Worm (Caenorhabditis elegans) whole organism, young adult: ENCODE data around the gene glrx-21.

Experiments
- F37B4.10 ChIP-seq: fragments of 200-800 bp; sonication (Bioruptor generic); IDR thresholded peaks from 2 replicates; pipeline ENCODE4 v1.3.6; 2022; ENCODE audit warnings: missing genetic modification characterization, missing compliant biosample characterization
- F39B2.1 ChIP-seq: fragments of 200-800 bp; sonication (Bioruptor generic); IDR thresholded peaks from 2 replicates; pipeline ENCODE4 v1.3.6; 2022; ENCODE audit warnings: missing genetic modification reagents, missing genetic modification characterization, missing compliant biosample characterization
- F52B5.7 ChIP-seq: sonication (generic microtip); optimal IDR thresholded peaks from 2 replicates; lab custom pipeline; 2016; ENCODE audit warnings: mild to moderate bottlenecking, missing genetic modification characterization, missing compliant biosample characterization
- F57C9.4 ChIP-seq: sonication (generic microtip); optimal IDR thresholded peaks from 2 replicates; lab custom pipeline; 2017; ENCODE audit warnings: mild to moderate bottlenecking, missing genetic modification characterization, missing compliant biosample characterization
- K11D2.4 ChIP-seq: fragments of 200-800 bp; sonication (Bioruptor generic); IDR thresholded peaks from 2 replicates; pipeline ENCODE4 v1.3.6; 2022; ENCODE audit warnings: missing genetic modification reagents, missing genetic modification characterization, missing compliant biosample characterization
- K12H6.12 ChIP-seq: fragments of 200-800 bp; sonication (Bioruptor generic); optimal IDR thresholded peaks from 2 replicates; lab custom pipeline; 2018; ENCODE audit warnings: mild to moderate bottlenecking, missing genetic modification characterization, missing compliant biosample characterization
- bed-2 ChIP-seq: fragments of 200-800 bp; sonication (Bioruptor generic); IDR thresholded peaks from 2 replicates; pipeline ENCODE4 v1.3.6; 2022; ENCODE audit warnings: missing genetic modification reagents, missing genetic modification characterization, missing compliant biosample characterization
- cebp-1 ChIP-seq, 2 experiments: fragments of 200-800 bp in 1 of 2; sonication (Bioruptor generic) in 1 of 2; sonication (generic microtip) in 1 of 2; IDR thresholded peaks in 1 of 2; optimal IDR thresholded peaks in 1 of 2; 2 replicates each; pipeline versions ENCODE4 v1.3.6 to Lab custom; 2017 to 2022; ENCODE audit warnings: missing compliant biosample characterization in 2 of 2, missing genetic modification characterization in 2 of 2, mild to moderate bottlenecking in 1 of 2, missing genetic modification reagents in 1 of 2, moderate library complexity in 1 of 2
- ceh-79 ChIP-seq: sonication (generic microtip); optimal IDR thresholded peaks from 2 replicates; lab custom pipeline; 2017; ENCODE audit warnings: mild to moderate bottlenecking, missing genetic modification characterization, missing compliant biosample characterization
- dox-1 ChIP-seq: fragments of 200-800 bp; sonication (Bioruptor generic); IDR thresholded peaks from 2 replicates; pipeline ENCODE4 v1.3.6; 2022; ENCODE audit warnings: missing genetic modification reagents, missing genetic modification characterization, missing compliant biosample characterization
- dpff-1 ChIP-seq: sonication (generic microtip); optimal IDR thresholded peaks from 2 replicates; lab custom pipeline; 2017; ENCODE audit warnings: mild to moderate bottlenecking, missing genetic modification characterization, missing compliant biosample characterization
- ekl-4 ChIP-seq: fragments of 200-800 bp; sonication (Bioruptor generic); IDR thresholded peaks from 2 replicates; pipeline ENCODE4 v1.3.6; 2022; ENCODE audit warnings: missing genetic modification reagents, missing genetic modification characterization, missing compliant biosample characterization
- ets-4 ChIP-seq: fragments of 200-800 bp; sonication (Bioruptor generic); optimal IDR thresholded peaks from 2 replicates; lab custom pipeline; 2018; ENCODE audit warnings: mild to moderate bottlenecking, missing genetic modification characterization, missing compliant biosample characterization
- fkh-3 ChIP-seq: sonication (generic microtip); optimal IDR thresholded peaks from 2 replicates; lab custom pipeline; 2016; ENCODE audit warnings: mild to moderate bottlenecking, missing genetic modification characterization, missing compliant biosample characterization
- hmg-20 ChIP-seq: fragments of 200-800 bp; sonication (Bioruptor generic); IDR thresholded peaks from 2 replicates; pipeline ENCODE4 v1.3.6; 2022; ENCODE audit warnings: missing genetic modification reagents, missing genetic modification characterization, missing compliant biosample characterization
- hrde-1 ChIP-seq: sonication (generic microtip); optimal IDR thresholded peaks from 2 replicates; lab custom pipeline; 2016; ENCODE audit warnings: missing genetic modification characterization, mild to moderate bottlenecking, missing compliant biosample characterization, moderate library complexity, missing genotype, missing genetic modification reagents, borderline replicate concordance
- let-526 ChIP-seq: fragments of 200-800 bp; sonication (Bioruptor generic); IDR thresholded peaks from 2 replicates; pipeline ENCODE4 v1.3.6; 2022; ENCODE audit warnings: missing genetic modification reagents, missing genetic modification characterization, missing compliant biosample characterization
- lin-54 ChIP-seq: fragments of 200-800 bp; sonication (Bioruptor generic); optimal IDR thresholded peaks from 2 replicates; lab custom pipeline; 2018; ENCODE audit warnings: mild to moderate bottlenecking, missing genetic modification characterization, missing compliant biosample characterization
- lsy-27 ChIP-seq: sonication (generic microtip); optimal IDR thresholded peaks from 2 replicates; lab custom pipeline; 2017; ENCODE audit warnings: missing genetic modification characterization, mild to moderate bottlenecking, missing compliant biosample characterization, antibody characterized with exemption, missing genotype, borderline replicate concordance; ENCODE audit not compliant: insufficient read depth
- madf-6 ChIP-seq: fragments of 200-800 bp; sonication (Bioruptor generic); IDR thresholded peaks from 2 replicates; pipeline ENCODE4 v1.3.6; 2022; ENCODE audit warnings: missing genetic modification reagents, missing genetic modification characterization, missing compliant biosample characterization
- mel-28 ChIP-seq: sonication (generic microtip); optimal IDR thresholded peaks from 2 replicates; lab custom pipeline; 2016; ENCODE audit warnings: borderline replicate concordance, mild to moderate bottlenecking, missing genetic modification characterization, missing compliant biosample characterization
- mes-4 ChIP-seq: sonication (generic microtip); optimal IDR thresholded peaks from 2 replicates; lab custom pipeline; 2016; ENCODE audit warnings: missing genotype, missing genetic modification characterization, missing compliant biosample characterization
- nhr-179 ChIP-seq: sonication (generic microtip); optimal IDR thresholded peaks from 2 replicates; lab custom pipeline; 2016; ENCODE audit warnings: mild to moderate bottlenecking, missing genetic modification characterization, missing compliant biosample characterization
- nhr-80 ChIP-seq: sonication (generic microtip); optimal IDR thresholded peaks from 2 replicates; lab custom pipeline; 2016; ENCODE audit warnings: missing genetic modification characterization, missing compliant biosample characterization
- pha-4 ChIP-seq: fragments of 150-350 bp; sonication (generic microtip); optimal IDR thresholded peaks from 2 replicates; lab custom pipeline; 2014; ENCODE audit warnings: missing biosample characterization, missing genetic modification reagents, missing genetic modification characterization
- rcor-1 ChIP-seq: fragments of 200-800 bp; sonication (Bioruptor generic); IDR thresholded peaks from 2 replicates; pipeline ENCODE4 v1.3.6; 2022; ENCODE audit warnings: missing genetic modification reagents, missing genetic modification characterization, missing compliant biosample characterization
- rec-8 ChIP-seq, 2 experiments: sonication (generic microtip); optimal IDR thresholded peaks; 2 replicates each; lab custom pipeline; 2016; ENCODE audit warnings: mild to moderate bottlenecking in 2 of 2, missing genetic modification characterization in 2 of 2, missing genetic modification reagents in 2 of 2, missing genotype in 2 of 2, missing biosample characterization in 1 of 2, missing compliant biosample characterization in 1 of 2, moderate library complexity in 1 of 2
- rpc-1 ChIP-seq, 2 experiments: fragments of 150-350 bp in 1 of 2; sonication (generic microtip) in 1 of 2; optimal IDR thresholded peaks; 2 replicates each; lab custom pipeline; 2014 to 2018; ENCODE audit warnings: missing biosample characterization in 1 of 2, missing genetic modification characterization in 1 of 2, missing genetic modification reagents in 1 of 2, missing genotype in 1 of 2
- sdz-38 ChIP-seq: sonication (generic microtip); optimal IDR thresholded peaks from 2 replicates; lab custom pipeline; 2016; ENCODE audit warnings: missing genotype, missing genetic modification characterization, missing compliant biosample characterization
- snpc-3.4 ChIP-seq: sonication (generic microtip); optimal IDR thresholded peaks from 2 replicates; lab custom pipeline; 2017; ENCODE audit warnings: missing genetic modification characterization, mild to moderate bottlenecking, missing compliant biosample characterization, antibody characterized with exemption, moderate library complexity, missing genotype, missing genetic modification reagents
- snpc-4 ChIP-seq, 5 experiments: fragments of 150-350 bp in 1 of 5; sonication (generic microtip) in 4 of 5; optimal IDR thresholded peaks; 2 replicates each; lab custom pipeline; 2014 to 2018; ENCODE audit warnings: missing genetic modification characterization in 5 of 5, missing biosample characterization in 3 of 5, antibody characterized with exemption in 2 of 5, mild to moderate bottlenecking in 2 of 5, missing compliant biosample characterization in 2 of 5, missing genotype in 2 of 5, moderate library complexity in 2 of 5, missing genetic modification reagents in 1 of 5
- somi-1 ChIP-seq: fragments of 200-800 bp; sonication (Bioruptor generic); optimal IDR thresholded peaks from 2 replicates; lab custom pipeline; 2018; ENCODE audit warnings: mild to moderate bottlenecking, missing genetic modification characterization, missing compliant biosample characterization
- sptf-2 ChIP-seq: fragments of 200-800 bp; sonication (Bioruptor generic); optimal IDR thresholded peaks from 2 replicates; lab custom pipeline; 2018; ENCODE audit warnings: mild to moderate bottlenecking, missing genetic modification characterization, missing compliant biosample characterization
- tbp1 ChIP-seq: fragments of 200-800 bp; sonication (Bioruptor generic); optimal IDR thresholded peaks from 2 replicates; lab custom pipeline; 2018; ENCODE audit warnings: mild to moderate bottlenecking, missing genetic modification characterization, missing compliant biosample characterization
- unc-62 ChIP-seq: fragments of 150-350 bp; optimal IDR thresholded peaks from 2 replicates; lab custom pipeline; 2014; ENCODE audit warnings: missing biosample characterization, missing genetic modification reagents, missing genetic modification characterization
- xnd-1 ChIP-seq: sonication (generic microtip); optimal IDR thresholded peaks from 2 replicates; lab custom pipeline; 2016; ENCODE audit warnings: missing genotype, missing genetic modification reagents, missing genetic modification characterization, missing compliant biosample characterization
- zfh-2 ChIP-seq: fragments of 200-800 bp; sonication (Bioruptor generic); conservative IDR thresholded peaks from 2 replicates; pipeline ENCODE4 v1.3.6; 2022; ENCODE audit warnings: missing genetic modification reagents, missing genetic modification characterization, missing compliant biosample characterization
- zim-3 ChIP-seq: sonication (generic microtip); optimal IDR thresholded peaks from 2 replicates; lab custom pipeline; 2017; ENCODE audit warnings: mild to moderate bottlenecking, missing genetic modification characterization, moderate library complexity, missing compliant biosample characterization
- ztf-25 ChIP-seq: fragments of 200-800 bp; sonication (Bioruptor generic); IDR thresholded peaks from 2 replicates; pipeline ENCODE4 v1.3.6; 2022; ENCODE audit warnings: missing genetic modification reagents, missing genetic modification characterization, missing compliant biosample characterization
- ztf-28 ChIP-seq: fragments of 200-800 bp; sonication (Bioruptor generic); IDR thresholded peaks from 2 replicates; pipeline ENCODE4 v1.3.6; 2022; ENCODE audit warnings: missing genetic modification reagents, missing genetic modification characterization, missing compliant biosample characterization
- ztf-3 ChIP-seq: fragments of 200-800 bp; sonication (Bioruptor generic); optimal IDR thresholded peaks from 2 replicates; lab custom pipeline; 2018; ENCODE audit warnings: mild to moderate bottlenecking, missing genetic modification characterization, missing compliant biosample characterization

Gene glrx-21

DNA sequence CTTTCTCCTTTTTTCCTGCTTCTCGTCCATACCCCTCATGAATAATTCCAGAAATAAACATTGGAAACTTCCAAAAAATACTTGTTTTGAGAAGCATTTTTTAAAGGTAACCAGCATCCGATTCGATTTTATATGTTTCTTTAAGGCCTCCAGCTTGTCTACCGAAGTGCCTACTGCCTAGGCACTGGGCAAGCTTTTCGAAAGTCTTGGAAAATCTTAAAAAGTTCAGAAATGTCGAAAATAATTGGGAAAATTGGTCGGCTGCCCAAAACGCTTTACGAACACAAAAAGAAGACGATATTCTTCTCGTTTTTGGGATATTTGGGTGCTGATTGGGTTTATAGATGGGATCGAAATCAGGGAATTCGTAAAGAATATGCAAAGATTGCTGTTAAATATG is 24.3 kb downstream of the glrx-21 start, which contains the start of gene F52C9.3 (continued):
- TF ChIP-seq rec-8 (tag; optimal IDR thresholded peaks at IDR 0.05; lab: Kevin White, UChicago) (no peak), hmg-20 (no peak), tbp1 (peak; percentile 23)

DNA sequence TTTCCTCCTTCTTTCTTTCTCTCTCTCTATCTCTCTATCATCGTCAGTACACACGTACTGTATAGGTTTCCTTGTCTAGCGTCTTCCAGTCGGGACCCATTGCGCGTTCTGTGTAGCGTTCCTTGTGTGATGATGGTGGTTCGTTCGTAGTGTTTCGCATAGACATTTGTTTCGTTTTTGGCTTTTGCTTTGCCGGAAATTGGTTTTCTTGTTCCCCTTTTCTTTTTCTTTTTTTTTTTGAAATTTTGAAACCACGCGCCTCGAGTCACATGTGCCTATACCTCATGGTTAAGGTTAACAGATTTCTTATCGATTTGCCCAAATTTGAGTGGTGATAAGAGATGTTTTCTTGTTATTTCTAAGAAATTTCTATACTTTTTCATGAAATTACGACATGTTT is 27.3 kb downstream of the glrx-21 start:
- TF ChIP-seq tbp1 (no peak), cebp-1 (GFP tag; IDR thresholded peaks at IDR 0.05; lab: Robert Waterston, UW) (no peak), cebp-1 (tag; optimal IDR thresholded peaks at IDR 0.05; lab: Kevin White, UChicago) (peak; percentile 17), nhr-80 (peak; percentile 8)
- TF ChIP-seq, all 124 proteins: peak for 2

DNA sequence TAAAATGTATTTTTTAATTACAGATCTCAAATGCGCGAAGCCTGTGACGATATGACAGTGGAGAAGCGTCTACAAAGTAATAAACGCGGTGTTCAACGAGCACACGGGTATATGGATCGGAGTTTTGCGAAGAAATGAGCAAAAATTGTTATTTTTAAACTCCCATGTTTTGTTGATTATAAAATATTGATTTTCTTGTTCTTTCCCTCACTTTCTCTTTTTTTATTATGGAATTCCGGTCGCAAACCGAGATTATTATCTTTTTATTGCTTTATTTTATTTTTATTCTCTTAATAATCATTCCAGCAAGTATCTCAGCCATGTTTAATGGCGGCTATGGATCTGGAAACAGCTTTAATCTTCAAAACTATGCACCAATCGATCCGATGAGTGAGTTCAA is 35.0 kb downstream of the glrx-21 start, which contains the start of gene pqe-1:
pqe-1 (plus strand) TSS at position 301 of the 400 bp plus-strand sequence.
- no peak for TF ChIP-seq F57C9.4
- no peak for TF ChIP-seq dox-1 (GFP tag; lab: Robert Waterston, UW)
- TF ChIP-seq pha-4 (tag; lab: Kevin White, UChicago), result no peak
- no peak for TF ChIP-seq K11D2.4 (GFP tag; lab: Robert Waterston, UW)
- TF ChIP-seq F37B4.10, result no peak
- no peak for TF ChIP-seq xnd-1
- TF ChIP-seq rpc-1 (optimal IDR thresholded peaks at IDR 0.05; lab: Kevin White, UChicago), result no peak
- TF ChIP-seq rpc-1 (tag; optimal IDR thresholded peaks at IDR 0.05; lab: Kevin White, UChicago), result no peak
- TF ChIP-seq lsy-27, result no peak
- TF ChIP-seq bed-2 (GFP tag; lab: Robert Waterston, UW), result no peak
- TF ChIP-seq snpc-3.4 (tag; lab: Kevin White, UChicago), result no peak
- TF ChIP-seq ztf-28 (GFP tag; lab: Robert Waterston, UW), result no peak
- no peak for TF ChIP-seq K12H6.12 (tag; lab: Kevin White, UChicago)
- TF ChIP-seq snpc-4 (GFP tag; optimal IDR thresholded peaks at IDR 0.05; lab: Kevin White, UChicago), result no peak
- TF ChIP-seq snpc-4 (tag; optimal IDR thresholded peaks at IDR 0.05; lab: Kevin White, UChicago), result no peak
- TF ChIP-seq F39B2.1 (GFP tag; lab: Robert Waterston, UW), result no peak
- TF ChIP-seq ztf-25 (GFP tag; lab: Robert Waterston, UW), result no peak
- TF ChIP-seq sdz-38 (tag; lab: Kevin White, UChicago), result no peak
- TF ChIP-seq ekl-4, result no peak
- TF ChIP-seq rcor-1 (GFP tag; lab: Robert Waterston, UW), result no peak
- TF ChIP-seq ceh-79, result no peak

DNA sequence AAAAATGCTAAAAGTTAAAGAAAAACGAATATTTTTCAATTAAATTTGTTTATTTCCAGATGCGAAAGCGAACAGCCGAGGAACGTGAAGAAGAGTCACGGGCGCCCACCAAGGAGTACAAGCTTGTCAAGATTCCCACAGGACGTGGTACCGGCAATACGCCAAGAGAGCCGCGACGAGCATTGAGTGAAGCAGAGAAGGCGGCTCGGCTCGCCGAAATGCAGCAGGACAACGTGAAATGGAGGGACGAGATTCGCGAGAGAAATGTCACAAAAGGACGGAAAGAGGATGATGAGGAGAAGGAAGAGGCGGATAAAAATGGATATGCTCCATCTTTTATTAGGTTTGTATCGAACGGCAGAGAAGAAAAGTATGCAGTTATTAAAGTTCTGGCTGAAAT is 35.5 kb downstream of the glrx-21 start:
- 0 out of 2 replicates have a peak, but pooled peaks have one; percentile 34 for TF ChIP-seq K11D2.4 (GFP tag; lab: Robert Waterston, UW)
- peak; percentile 63 for TF ChIP-seq zfh-2 (GFP tag; lab: Robert Waterston, UW)
- TF ChIP-seq ets-4 (GFP tag; lab: Kevin White, UChicago), result no peak
- TF ChIP-seq zim-3 (tag; lab: Kevin White, UChicago), result peak; percentile 4

DNA sequence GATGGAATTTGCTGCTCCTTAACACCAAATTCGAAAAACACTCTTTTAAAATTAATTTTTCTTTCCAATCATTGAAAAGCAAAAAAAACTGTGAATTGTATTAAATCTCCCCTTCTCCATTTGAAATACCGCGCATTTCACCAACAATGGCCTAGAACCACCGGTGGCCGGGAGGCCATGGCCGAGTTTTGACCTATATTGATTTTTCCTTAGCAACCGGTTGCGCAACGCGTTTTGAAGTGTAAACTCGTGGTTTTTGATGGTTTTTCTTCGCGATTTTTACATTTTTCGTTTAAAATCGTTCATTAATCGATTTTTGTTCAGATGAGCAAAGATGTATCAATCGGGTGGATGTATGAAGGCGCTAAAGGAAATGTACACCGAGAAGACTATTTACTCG is 37.6 kb downstream of the glrx-21 start, which contains the start of gene mog-3:
mog-3 (plus strand) TSS at position 319 of the 400 bp plus-strand sequence.
- TF ChIP-seq nhr-179 (tag; lab: Kevin White, UChicago), result no peak
- no peak for TF ChIP-seq hmg-20
- no peak for TF ChIP-seq mes-4 (tag; lab: Kevin White, UChicago)
- no peak for TF ChIP-seq mel-28 (tag; lab: Kevin White, UChicago)
- no peak for TF ChIP-seq somi-1 (GFP tag; lab: Kevin White, UChicago)
- TF ChIP-seq snpc-4 (GFP tag; optimal IDR thresholded peaks at IDR 0.05; lab: Kevin White, UChicago), result no peak
- no peak for TF ChIP-seq snpc-4 (tag; optimal IDR thresholded peaks at IDR 0.05; lab: Kevin White, UChicago)
- no peak for TF ChIP-seq ztf-3
- no peak for TF ChIP-seq unc-62
- TF ChIP-seq hrde-1, result no peak
- TF ChIP-seq lsy-27, result no peak
- TF ChIP-seq dpff-1 (tag; lab: Kevin White, UChicago), result no peak
- peak; percentile 66 for TF ChIP-seq sptf-2
- no peak for TF ChIP-seq let-526 (GFP tag; lab: Robert Waterston, UW)
- TF ChIP-seq madf-6 (GFP tag; lab: Robert Waterston, UW), result peak; percentile 37; the same call in 1 of the 2 replicates
- TF ChIP-seq F52B5.7 (tag; lab: Kevin White, UChicago), result no peak
- no peak for TF ChIP-seq fkh-3 (tag; lab: Kevin White, UChicago)
- peak; percentile 83 for TF ChIP-seq lin-54 (GFP tag; lab: Kevin White, UChicago)
